Worm (Caenorhabditis elegans): Measurements from ENCODE around the gene dnj-20.

DNA sequence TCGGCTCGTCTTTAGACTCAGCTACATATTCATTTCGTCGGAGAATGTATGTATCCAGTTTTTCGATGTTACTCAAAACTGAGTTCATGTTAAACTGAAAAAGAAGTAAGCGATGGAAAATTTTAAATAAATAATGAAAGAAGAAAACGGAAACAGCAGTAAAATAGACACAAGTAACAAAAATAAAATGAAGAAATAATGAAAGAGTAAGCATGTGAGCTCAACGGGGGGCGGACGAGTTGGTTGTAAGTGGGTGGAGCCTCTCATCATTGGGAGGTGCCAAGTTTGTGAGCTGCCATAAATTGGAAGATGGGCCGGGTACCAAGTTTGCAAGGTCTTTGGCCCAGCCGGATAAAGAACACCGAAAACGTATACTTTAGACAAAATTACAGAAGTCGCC is 40.5 kb downstream of the dnj-20 start, which contains the start of gene wee-1.1:
- TF ChIP-seq cog-1 (tag; optimal IDR thresholded peaks at IDR 0.05) (no peak), tab-1 (GFP tag; IDR thresholded peaks at IDR 0.05) (no peak), ztf-29 (GFP tag; IDR thresholded peaks at IDR 0.05) (no peak), flt-1 (GFP tag; IDR thresholded peaks at IDR 0.05) (no peak), med-1 (GFP tag; optimal IDR thresholded peaks at IDR 0.05; ENCODE audit: insufficient read depth) (no peak), klf-2 (GFP tag; conservative IDR thresholded peaks at IDR 0.05) (no peak), ztf-23 (GFP tag; IDR thresholded peaks at IDR 0.05) (no peak), ref-1 (GFP tag; conservative IDR thresholded peaks at IDR 0.05) (no peak)

Measured in whole organism, midembryonic.